Fruit fly (Drosophila melanogaster) whole organism, pupa: ENCODE measurements around the gene CG3184.
A peak's percentile ranks its signal among the peaks of the same experiment; 100 is the strongest.

Experiments
- CG10348 ChIP-seq: fragments of 200-800 bp; sonication (Bioruptor generic); IDR thresholded peaks from 2 replicates; pipeline ENCODE4 v1.3.6; 2022; ENCODE audit warnings: missing biosample characterization, missing genetic modification characterization
- CG12605 ChIP-seq: fragments of 200-800 bp; sonication (Bioruptor generic); IDR thresholded peaks from 2 replicates; pipeline ENCODE4 v1.3.6; 2022; ENCODE audit warnings: missing biosample characterization, missing genetic modification characterization
- CG13204 ChIP-seq: fragments of 200-800 bp; sonication (Bioruptor generic); optimal IDR thresholded peaks from 2 replicates; lab custom pipeline; 2018; ENCODE audit warnings: missing biosample characterization, mild to moderate bottlenecking, missing genetic modification characterization, moderate library complexity
- CG14655 ChIP-seq: fragments of 200-800 bp; sonication (Bioruptor generic); optimal IDR thresholded peaks from 3 replicates; lab custom pipeline; 2017; ENCODE audit warnings: mild to moderate bottlenecking, missing biosample characterization, missing genetic modification reagents, missing genetic modification characterization
- CG15710 ChIP-seq: fragments of 200-800 bp; sonication (Bioruptor generic); optimal IDR thresholded peaks from 2 replicates; lab custom pipeline; 2018; ENCODE audit warnings: missing biosample characterization, mild to moderate bottlenecking, missing genetic modification characterization, moderate library complexity
- CG17806 ChIP-seq: fragments of 200-800 bp; sonication (Bioruptor generic); optimal IDR thresholded peaks from 2 replicates; lab custom pipeline; 2018; ENCODE audit warnings: missing biosample characterization, mild to moderate bottlenecking, missing genetic modification characterization, moderate library complexity
- CG32121 ChIP-seq: fragments of 200-800 bp; sonication (Bioruptor generic); IDR thresholded peaks from 2 replicates; pipeline ENCODE4 v1.3.6; 2022; ENCODE audit warnings: missing biosample characterization, missing genetic modification characterization
- CG34367 ChIP-seq: fragments of 200-800 bp; sonication (Bioruptor generic); optimal IDR thresholded peaks from 2 replicates; lab custom pipeline; 2018; ENCODE audit warnings: missing biosample characterization, mild to moderate bottlenecking, missing genetic modification characterization
- CG4496 ChIP-seq: fragments of 200-800 bp; sonication (Bioruptor generic); IDR thresholded peaks from 3 replicates; pipeline ENCODE4 v1.3.6; 2022; ENCODE audit warnings: missing biosample characterization, missing genetic modification characterization
- CG8159 ChIP-seq: fragments of 200-800 bp; sonication (Bioruptor generic); optimal IDR thresholded peaks from 3 replicates; lab custom pipeline; 2018; ENCODE audit warnings: missing biosample characterization, mild to moderate bottlenecking, missing genetic modification characterization, moderate library complexity
- CG8301 ChIP-seq: fragments of 200-800 bp; sonication (Bioruptor generic); optimal IDR thresholded peaks from 2 replicates; lab custom pipeline; 2018; ENCODE audit warnings: missing biosample characterization, mild to moderate bottlenecking, missing genetic modification characterization
- CG9948 ChIP-seq: fragments of 200-800 bp; sonication (Bioruptor generic); optimal IDR thresholded peaks from 2 replicates; lab custom pipeline; 2018; ENCODE audit warnings: missing biosample characterization, mild to moderate bottlenecking, missing genetic modification characterization, moderate library complexity
- D1 ChIP-seq: fragments of 200-800 bp; sonication (Bioruptor generic); optimal IDR thresholded peaks from 2 replicates; lab custom pipeline; 2018; ENCODE audit warnings: missing biosample characterization, mild to moderate bottlenecking, missing genetic modification characterization, moderate library complexity
- EcR ChIP-seq: fragments of 200-800 bp; sonication (Bioruptor generic); optimal IDR thresholded peaks from 3 replicates; lab custom pipeline; 2019; ENCODE audit warnings: missing biosample characterization, missing genetic modification characterization, mild to moderate bottlenecking, moderate library complexity, missing genetic modification reagents
- Ets98B ChIP-seq: fragments of 200-800 bp; sonication (Bioruptor generic); IDR thresholded peaks from 2 replicates; pipeline ENCODE4 v1.3.6; 2022; ENCODE audit warnings: missing biosample characterization, missing genetic modification characterization
- Pif1A ChIP-seq: fragments of 200-800 bp; sonication (Bioruptor generic); optimal IDR thresholded peaks from 3 replicates; lab custom pipeline; 2016; ENCODE audit warnings: missing biosample characterization, missing genetic modification characterization
- Pif1B ChIP-seq: fragments of 200-800 bp; sonication (Bioruptor generic); optimal IDR thresholded peaks from 3 replicates; lab custom pipeline; 2016; ENCODE audit warnings: missing biosample characterization, missing genetic modification characterization
- Snoo ChIP-seq: fragments of 200-800 bp; sonication (Bioruptor generic); optimal IDR thresholded peaks from 3 replicates; lab custom pipeline; 2017; ENCODE audit warnings: missing biosample characterization, mild to moderate bottlenecking, missing genetic modification characterization, inconsistent platforms
- fd96Ca ChIP-seq: fragments of 200-800 bp; sonication (Bioruptor generic); IDR thresholded peaks from 3 replicates; pipeline ENCODE4 v1.3.6; 2022; ENCODE audit warnings: missing biosample characterization, missing genetic modification characterization
- gl ChIP-seq: fragments of 200-800 bp; sonication (Bioruptor generic); optimal IDR thresholded peaks from 2 replicates; lab custom pipeline; 2018; ENCODE audit warnings: missing biosample characterization, mild to moderate bottlenecking, missing genetic modification characterization
- rn ChIP-seq: fragments of 200-800 bp; sonication (Bioruptor generic); IDR thresholded peaks from 2 replicates; pipeline ENCODE4 v1.3.6; 2022; ENCODE audit warnings: missing biosample characterization, missing genetic modification characterization

CG3184 gene

DNA sequence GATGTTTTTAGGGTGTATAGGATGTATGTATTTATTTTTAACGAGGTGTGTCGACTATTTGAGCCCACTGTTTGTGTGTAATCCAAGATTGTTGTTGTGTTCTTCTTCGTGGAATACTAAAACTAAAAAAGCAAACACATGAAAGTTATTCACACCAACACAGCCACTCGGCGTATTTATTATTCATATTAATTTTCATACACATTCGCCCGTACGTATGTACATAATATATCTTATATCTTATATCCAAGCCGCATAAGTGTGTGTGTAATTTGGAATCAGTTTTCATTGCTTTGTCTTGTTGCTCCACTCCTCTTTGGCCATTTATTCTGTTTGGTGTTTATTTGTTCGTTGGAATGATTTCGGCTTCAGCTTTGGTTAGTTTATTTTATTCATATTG, 22.1 kb upstream of the CG3184 start:
- no peak for TF ChIP-seq Pif1B (GFP tag; lab: Kevin White, UChicago)
- TF ChIP-seq CG34367 (tag; lab: Kevin White, UChicago): no peak

DNA sequence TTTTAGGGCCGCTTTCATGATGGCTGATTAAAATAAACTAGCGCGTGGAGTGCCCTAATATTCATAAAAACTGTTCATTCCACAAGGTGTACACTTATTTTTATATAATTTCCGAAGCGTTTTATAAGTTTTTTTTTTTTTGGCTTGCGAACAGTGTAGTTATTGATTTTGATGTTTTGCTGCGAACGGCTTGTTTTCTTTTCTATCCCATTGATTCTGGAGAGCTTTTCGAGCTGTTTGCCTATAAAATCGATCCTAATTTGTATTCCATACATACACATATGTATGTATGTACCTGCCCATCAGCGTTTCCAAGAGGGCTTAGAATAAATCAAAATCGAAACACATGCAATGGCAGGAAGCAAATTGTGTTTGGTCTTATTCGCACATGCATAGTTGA, 21.7 kb upstream of the CG3184 start:
- TF ChIP-seq D1 (tag; lab: Kevin White, UChicago) (no peak), CG13204 (GFP tag; lab: Kevin White, UChicago) (no peak), Ets98B (GFP tag; lab: Robert Waterston, UW) (no peak), CG10348 (GFP tag; lab: Robert Waterston, UW) (no peak), CG15710 (tag; lab: Kevin White, UChicago) (no peak), CG17806 (no peak), CG14655 (GFP tag; lab: Kevin White, UChicago) (no peak), Pif1A (GFP tag; lab: Kevin White, UChicago) (no peak)

dm6 chrX:6709252-6710037, 20.9 kb upstream of the CG3184 start:
- no peak for TF ChIP-seq CG8159 (tag; lab: Kevin White, UChicago)
- peak; percentile 31 for TF ChIP-seq CG12605 (GFP tag; lab: Robert Waterston, UW)

dm6 chrX:6708580-6709199, 20.1 kb upstream of the CG3184 start:
- TF ChIP-seq CG34367 (tag; lab: Kevin White, UChicago) (no peak), CG17806 (no peak), Pif1A (GFP tag; lab: Kevin White, UChicago) (peak; percentile 11), rn (GFP tag; lab: Robert Waterston, UW) (no peak), EcR (GFP tag; lab: Kevin White, UChicago) (peak; percentile 31), CG13204 (GFP tag; lab: Kevin White, UChicago) (no peak), Ets98B (GFP tag; lab: Robert Waterston, UW) (no peak)

DNA sequence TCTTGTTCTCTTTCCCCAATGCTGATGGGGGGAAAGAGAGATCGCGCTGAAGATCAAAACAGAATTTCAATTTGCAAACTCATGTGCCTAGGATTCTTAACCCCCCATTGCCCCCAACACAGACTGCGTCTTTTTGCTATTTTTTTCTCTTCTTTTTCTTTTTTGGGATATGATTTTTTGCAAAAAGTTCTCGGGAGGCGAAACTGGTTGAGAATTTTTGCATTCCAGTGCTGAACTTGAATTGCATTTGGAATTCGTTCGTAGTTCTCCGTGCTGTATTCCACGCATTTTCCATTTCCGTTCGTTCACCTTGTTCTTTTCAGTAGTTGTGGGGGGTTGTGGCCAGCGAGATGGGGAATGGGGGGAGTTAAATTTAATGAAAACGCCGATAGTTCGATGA, 19.6 kb upstream of the CG3184 start:
- 0 out of 2 replicates have a peak, but pooled peaks have one; percentile 21 for TF ChIP-seq CG32121 (GFP tag; lab: Robert Waterston, UW)
- TF ChIP-seq CG14655 (GFP tag; lab: Kevin White, UChicago): peak; percentile 64
- peak; percentile 94 for TF ChIP-seq EcR (GFP tag; lab: Kevin White, UChicago)
- no peak for TF ChIP-seq Snoo
- peak; percentile 41 for TF ChIP-seq CG8301
- TF ChIP-seq Ets98B (GFP tag; lab: Robert Waterston, UW): peak; percentile 35; the same call in 1 of the 2 replicates
- peak; percentile 36 for TF ChIP-seq CG15710 (tag; lab: Kevin White, UChicago)
- peak; percentile 54 for TF ChIP-seq CG13204 (GFP tag; lab: Kevin White, UChicago)
- peak; percentile 76 for TF ChIP-seq gl (tag; lab: Kevin White, UChicago)
- TF ChIP-seq CG17806: peak; percentile 57
- peak; percentile 54 for TF ChIP-seq CG8159 (tag; lab: Kevin White, UChicago)
- no peak for TF ChIP-seq CG10348 (GFP tag; lab: Robert Waterston, UW)
- peak; percentile 55 for TF ChIP-seq CG34367 (tag; lab: Kevin White, UChicago)
- no peak for TF ChIP-seq D1 (tag; lab: Kevin White, UChicago)
- TF ChIP-seq Pif1A (GFP tag; lab: Kevin White, UChicago): peak; percentile 27
- peak; percentile 44; the same call in 1 of the 3 replicates for TF ChIP-seq CG4496 (GFP tag; lab: Robert Waterston, UW)
- TF ChIP-seq CG12605 (GFP tag; lab: Robert Waterston, UW): peak; percentile 79
- peak; percentile 50 for TF ChIP-seq CG9948 (tag; lab: Kevin White, UChicago)
- peak; percentile 18 for TF ChIP-seq Pif1B (GFP tag; lab: Kevin White, UChicago)
- TF ChIP-seq rn (GFP tag; lab: Robert Waterston, UW): no peak
- peak; percentile 50; the same call in 1 of the 3 replicates for TF ChIP-seq fd96Ca (GFP tag; lab: Robert Waterston, UW)

- TF ChIP-seq EcR (GFP tag; lab: Kevin White, UChicago) (peak; percentile 78), CG13204 (GFP tag; lab: Kevin White, UChicago) (no peak)
Measured at dm6 chrX:6706570-6707306, 18.2 kb upstream of the CG3184 start.
